Fruit fly (Drosophila melanogaster): ENCODE results near the gene CG17361.
A peak's percentile ranks its signal among the peaks of the same experiment; 100 is the strongest.

Gene CG17361

dm6 chr3L:14004963-14005458 lies 8.0 kb downstream of the CG17361 start (continued):
- TF ChIP-seq Pdp1 (GFP tag; optimal IDR thresholded peaks at IDR 0.05) (peak; percentile 95 to 96), gcm2 (GFP tag; optimal IDR thresholded peaks at IDR 0.05) (peak; percentile 94), NFAT (GFP tag; IDR thresholded peaks at IDR 0.05) (peak; percentile 90), CG7372 (GFP tag; IDR thresholded peaks at IDR 0.05) (peak; percentile 92), CG8388 (GFP tag; optimal IDR thresholded peaks at IDR 0.05) (peak; percentile 90), wek (GFP tag; optimal IDR thresholded peaks at IDR 0.05) (peak; percentile 81), HLH4C (GFP tag; IDR thresholded peaks at IDR 0.05; ENCODE audit: partially characterized antibody) (no peak), CG8281 (tag; optimal IDR thresholded peaks at IDR 0.05) (peak; percentile 85), CG8478 (optimal IDR thresholded peaks at IDR 0.05) (no peak), Sin3A (optimal IDR thresholded peaks at IDR 0.05) (no peak), Atf3 (GFP tag; optimal IDR thresholded peaks at IDR 0.05) (peak; percentile 93), E2f2 (GFP tag; IDR thresholded peaks at IDR 0.05) (peak; percentile 78), CG2875 (GFP tag; optimal IDR thresholded peaks at IDR 0.05) (peak; percentile 93), cato (GFP tag; optimal IDR thresholded peaks at IDR 0.05; ENCODE audit: borderline replicate concordance) (peak; percentile 91), CTCF (GFP tag; optimal IDR thresholded peaks at IDR 0.05) (peak; percentile 58), run (tag; optimal IDR thresholded peaks at IDR 0.05) (peak; percentile 86), CG32532 (GFP tag; IDR thresholded peaks at IDR 0.05) (peak; percentile 87), unpg (GFP tag; optimal IDR thresholded peaks at IDR 0.05) (peak; percentile 96), gro (GFP tag; optimal IDR thresholded peaks at IDR 0.05) (peak; percentile 93), Optix (GFP tag; IDR thresholded peaks at IDR 0.05) (peak; percentile 97), Fer2 (tag; optimal IDR thresholded peaks at IDR 0.05) (peak; percentile 82), CG2202 (tag; optimal IDR thresholded peaks at IDR 0.05) (peak; percentile 79), BEAF-32 (GFP tag; optimal IDR thresholded peaks at IDR 0.05) (peak; percentile 23), Elba2 (GFP tag; optimal IDR thresholded peaks at IDR 0.05) (no peak), CG12769 (tag; optimal IDR thresholded peaks at IDR 0.05) (peak; percentile 96), Med (GFP tag) (peak; percentile 99), Kr (GFP tag; optimal IDR thresholded peaks at IDR 0.05) (no peak), Lhr (GFP tag; optimal IDR thresholded peaks at IDR 0.05) (no peak), CG6854 (GFP tag; optimal IDR thresholded peaks at IDR 0.05) (peak; percentile 87), Sox100B (GFP tag; optimal IDR thresholded peaks at IDR 0.05) (peak; percentile 93), CoRest (tag; optimal IDR thresholded peaks at IDR 0.05) (peak; percentile 96), CG13424 (tag; optimal IDR thresholded peaks at IDR 0.05) (peak; percentile 97), Neu2 (GFP tag; optimal IDR thresholded peaks at IDR 0.05; ENCODE audit: borderline replicate concordance) (peak; percentile 58), Opbp (GFP tag; IDR thresholded peaks at IDR 0.05; ENCODE audit: partially characterized antibody) (peak; percentile 40; the same call in 1 of the 3 replicates), CG42726 (GFP tag; IDR thresholded peaks at IDR 0.05; ENCODE audit: partially characterized antibody) (no peak), wdn (GFP tag; IDR thresholded peaks at IDR 0.05) (peak; percentile 87), CG9797 (GFP tag; optimal IDR thresholded peaks at IDR 0.05) (peak; percentile 37), pita (GFP tag; optimal IDR thresholded peaks at IDR 0.05) (no peak), Fer3 (tag; optimal IDR thresholded peaks at IDR 0.05) (peak; percentile 94), Atf-2 (GFP tag; optimal IDR thresholded peaks at IDR 0.05) (peak; percentile 95), Oli (tag; optimal IDR thresholded peaks at IDR 0.05) (peak; percentile 96), Drgx (GFP tag; IDR thresholded peaks at IDR 0.05) (peak; percentile 99), CG11723 (GFP tag; optimal IDR thresholded peaks at IDR 0.05) (peak; percentile 94), cad (GFP tag; optimal IDR thresholded peaks at IDR 0.05) (no peak), Ada2b (GFP tag; IDR thresholded peaks at IDR 0.05) (peak; percentile 97), Hmr (GFP tag; optimal IDR thresholded peaks at IDR 0.05) (peak; percentile 95), so (GFP tag; IDR thresholded peaks at IDR 0.05) (peak; percentile 95), stwl (tag; optimal IDR thresholded peaks at IDR 0.05) (no peak), trem (tag; optimal IDR thresholded peaks at IDR 0.05) (peak; percentile 81), CG14965 (GFP tag; optimal IDR thresholded peaks at IDR 0.05; ENCODE audit: borderline replicate concordance) (peak; percentile 78), Ravus (GFP tag; IDR thresholded peaks at IDR 0.05) (peak; percentile 83)
